Worm (Caenorhabditis elegans) whole organism, L3 larva: ENCODE results near the gene W07A12.8.

Experiments used
- R02D3.7 ChIP-seq: fragments of 150-350 bp; optimal IDR thresholded peaks from 2 replicates; lab custom pipeline; 2014; ENCODE audit warnings: missing biosample characterization, missing genetic modification characterization
- aly-2 ChIP-seq: fragments of 150-350 bp; optimal IDR thresholded peaks from 2 replicates; lab custom pipeline; 2014; ENCODE audit warnings: missing biosample characterization, missing genetic modification characterization
- ceh-28 ChIP-seq: fragments of 150-350 bp; optimal IDR thresholded peaks from 2 replicates; lab custom pipeline; 2014; ENCODE audit warnings: missing biosample characterization, missing genetic modification reagents, missing genetic modification characterization
- ceh-82 ChIP-seq: fragments of 150-350 bp; optimal IDR thresholded peaks from 2 replicates; lab custom pipeline; 2014; ENCODE audit warnings: missing biosample characterization, missing genetic modification characterization
- ceh-9 ChIP-seq: sonication (generic microtip); optimal IDR thresholded peaks from 2 replicates; lab custom pipeline; 2018; ENCODE audit warnings: missing biosample characterization, missing genetic modification characterization
- egl-5 ChIP-seq: fragments of 150-350 bp; optimal IDR thresholded peaks from 2 replicates; lab custom pipeline; 2017; ENCODE audit warnings: missing biosample characterization, missing genetic modification reagents, missing genetic modification characterization, inconsistent platforms
- elt-2 ChIP-seq: sonication (generic microtip); optimal IDR thresholded peaks from 2 replicates; lab custom pipeline; 2016; ENCODE audit warnings: missing genetic modification reagents, mild to moderate bottlenecking, missing genetic modification characterization, missing compliant biosample characterization
- elt-3 ChIP-seq, 3 experiments: fragments of 150-350 bp in 1 of 3; sonication (generic microtip) in 2 of 3; optimal IDR thresholded peaks; 2 replicates in 2 of 3; 4 replicates in 1 of 3; lab custom pipeline; 2014 to 2017; ENCODE audit warnings: missing biosample characterization in 3 of 3, missing genetic modification characterization in 3 of 3
- fkh-10 ChIP-seq: sonication (generic microtip); optimal IDR thresholded peaks from 2 replicates; lab custom pipeline; 2017; ENCODE audit warnings: missing biosample characterization, missing genetic modification reagents, missing genetic modification characterization
- fkh-2 ChIP-seq: fragments of 150-350 bp; optimal IDR thresholded peaks from 2 replicates; lab custom pipeline; 2014; ENCODE audit warnings: missing biosample characterization, missing genetic modification reagents, missing genetic modification characterization
- fos-1 ChIP-seq: fragments of 150-350 bp; optimal IDR thresholded peaks from 2 replicates; lab custom pipeline; 2014; ENCODE audit warnings: missing biosample characterization, missing genetic modification characterization
- jun-1 ChIP-seq: fragments of 150-350 bp; optimal IDR thresholded peaks from 2 replicates; lab custom pipeline; 2014; ENCODE audit warnings: missing biosample characterization, missing genetic modification reagents, missing genetic modification characterization
- lin-39 ChIP-seq: fragments of 150-350 bp; optimal IDR thresholded peaks from 2 replicates; lab custom pipeline; 2018; ENCODE audit warnings: missing biosample characterization, missing genetic modification reagents, missing genetic modification characterization
- lsy-12 ChIP-seq: sonication (generic microtip); optimal IDR thresholded peaks from 2 replicates; lab custom pipeline; 2016; ENCODE audit warnings: mild to moderate bottlenecking, missing genetic modification characterization, missing compliant biosample characterization
- nfya-1 ChIP-seq: sonication (generic microtip); optimal IDR thresholded peaks from 2 replicates; lab custom pipeline; 2017; ENCODE audit warnings: missing genetic modification characterization, mild to moderate bottlenecking, missing compliant biosample characterization, antibody characterized with exemption, moderate library complexity; ENCODE audit not compliant: insufficient read depth
- nhr-11 ChIP-seq: fragments of 150-350 bp; optimal IDR thresholded peaks from 2 replicates; lab custom pipeline; 2014; ENCODE audit warnings: missing biosample characterization, missing genetic modification characterization
- nhr-12 ChIP-seq: fragments of 150-350 bp; optimal IDR thresholded peaks from 2 replicates; lab custom pipeline; 2014; ENCODE audit warnings: missing biosample characterization, missing genetic modification characterization
- nhr-23 ChIP-seq: fragments of 150-350 bp; optimal IDR thresholded peaks from 2 replicates; lab custom pipeline; 2014; ENCODE audit warnings: missing biosample characterization, missing genetic modification reagents, missing genetic modification characterization
- nhr-237 ChIP-seq: fragments of 150-350 bp; optimal IDR thresholded peaks from 2 replicates; lab custom pipeline; 2014; ENCODE audit warnings: missing biosample characterization, missing genetic modification characterization
- nhr-28 ChIP-seq: fragments of 150-350 bp; optimal IDR thresholded peaks from 2 replicates; lab custom pipeline; 2014; ENCODE audit warnings: missing biosample characterization, missing genetic modification characterization
- nhr-67 ChIP-seq: fragments of 150-350 bp; optimal IDR thresholded peaks from 2 replicates; lab custom pipeline; 2014; ENCODE audit warnings: missing biosample characterization, missing genetic modification characterization
- nhr-76 ChIP-seq: fragments of 150-350 bp; sonication (generic microtip); optimal IDR thresholded peaks from 5 replicates; lab custom pipeline; 2014; ENCODE audit warnings: missing biosample characterization, missing genetic modification characterization
- pha-4 ChIP-seq: fragments of 150-350 bp; optimal IDR thresholded peaks from 2 replicates; lab custom pipeline; 2014; ENCODE audit warnings: missing biosample characterization, missing genetic modification reagents, missing genetic modification characterization
- pqm-1 ChIP-seq: fragments of 150-350 bp; optimal IDR thresholded peaks from 2 replicates; lab custom pipeline; 2017; ENCODE audit warnings: missing biosample characterization, missing genetic modification characterization, inconsistent platforms
- snpc-4 ChIP-seq: fragments of 150-350 bp; optimal IDR thresholded peaks from 2 replicates; lab custom pipeline; 2014; ENCODE audit warnings: missing biosample characterization, missing genetic modification characterization
- tbx-2 ChIP-seq: sonication (generic microtip); optimal IDR thresholded peaks from 2 replicates; lab custom pipeline; 2016; ENCODE audit warnings: mild to moderate bottlenecking, missing genetic modification characterization, missing compliant biosample characterization
- unc-39 ChIP-seq: sonication (generic microtip); optimal IDR thresholded peaks from 4 replicates; lab custom pipeline; 2017; ENCODE audit warnings: missing biosample characterization, missing genetic modification characterization
- zag-1 ChIP-seq: fragments of 150-350 bp; optimal IDR thresholded peaks from 2 replicates; lab custom pipeline; 2014; ENCODE audit warnings: missing biosample characterization, missing genetic modification characterization
- ztf-4 ChIP-seq: fragments of 150-350 bp; optimal IDR thresholded peaks from 2 replicates; lab custom pipeline; 2014; ENCODE audit warnings: missing biosample characterization, missing genetic modification characterization

W07A12.8 gene

ce11 chrII:9145961-9146360 is 19.7 kb downstream of the W07A12.8 start, which contains the start of gene W07A12.4:
TSS of gene W07A12.4 (plus strand) at chrII:9146261.
- TF ChIP-seq nhr-28 (tag; lab: Kevin White, UChicago) = no peak
- no peak for TF ChIP-seq nhr-76 (tag; lab: Kevin White, UChicago)
- TF ChIP-seq fos-1 (tag; lab: Kevin White, UChicago) = no peak
- TF ChIP-seq lin-39 = no peak
- no peak for TF ChIP-seq elt-2
- TF ChIP-seq fkh-10 (GFP tag; lab: Kevin White, UChicago) = no peak
- no peak for TF ChIP-seq lsy-12

ce11 chrII:9144366-9144765 is 21.2 kb downstream of the W07A12.8 start:
- TF ChIP-seq fkh-10 (GFP tag; lab: Kevin White, UChicago) (no peak), nhr-12 (tag; lab: Kevin White, UChicago) (no peak), jun-1 (tag; lab: Kevin White, UChicago) (no peak), ceh-9 (tag; lab: Kevin White, UChicago) (no peak), aly-2 (tag; lab: Kevin White, UChicago) (no peak), fos-1 (tag; lab: Kevin White, UChicago) (no peak), lsy-12 (no peak), ztf-4 (no peak), nhr-23 (tag; lab: Kevin White, UChicago) (no peak), nfya-1 (tag; lab: Kevin White, UChicago) (no peak), elt-3 (tag; optimal IDR thresholded peaks at IDR 0.05; lab: Kevin White, UChicago) (no peak), R02D3.7 (tag; lab: Kevin White, UChicago) (no peak), nhr-67 (tag; lab: Kevin White, UChicago) (no peak), snpc-4 (tag; lab: Kevin White, UChicago) (no peak), elt-2 (no peak), fkh-2 (tag; lab: Kevin White, UChicago) (no peak), nhr-11 (tag; lab: Kevin White, UChicago) (no peak)

ce11 chrII:9143795-9144194 is 21.8 kb downstream of the W07A12.8 start:
- TF ChIP-seq aly-2 (tag; lab: Kevin White, UChicago) (no peak), ceh-82 (no peak)

- no peak for TF ChIP-seq unc-39 (tag; lab: Kevin White, UChicago)
Measured at ce11 chrII:9141110-9141509, 24.5 kb downstream of the W07A12.8 start.

- TF ChIP-seq nhr-28 (tag; lab: Kevin White, UChicago) (no peak), ceh-28 (tag; lab: Kevin White, UChicago) (no peak), ceh-9 (tag; lab: Kevin White, UChicago) (no peak), pqm-1 (tag; lab: Kevin White, UChicago) (no peak)
Measured at ce11 chrII:9139172-9139700, 26.4 kb downstream of the W07A12.8 start, which contains the start of gene Y9C2UA.1. TSS of gene Y9C2UA.1 (plus strand) at chrII:9139650.

- TF ChIP-seq zag-1 (no peak), nhr-237 (no peak), pqm-1 (tag; lab: Kevin White, UChicago) (no peak), tbx-2 (no peak), ceh-9 (tag; lab: Kevin White, UChicago) (no peak)
Measured at ce11 chrII:9137803-9138202, 27.8 kb downstream of the W07A12.8 start, which contains the start of gene C16D2.3. TSS of gene C16D2.3 (plus strand) at chrII:9138103.

ce11 chrII:9135878-9136277 is 29.7 kb downstream of the W07A12.8 start, which contains the start of gene nlp-78:
TSS of gene nlp-78 (plus strand) at chrII:9136178.
- no peak for TF ChIP-seq pha-4
- no peak for TF ChIP-seq nhr-67 (tag; lab: Kevin White, UChicago)
- no peak for TF ChIP-seq nhr-12 (tag; lab: Kevin White, UChicago)
- TF ChIP-seq egl-5 (tag; lab: Kevin White, UChicago) = no peak
- no peak for TF ChIP-seq fkh-2 (tag; lab: Kevin White, UChicago)
- no peak for TF ChIP-seq fkh-10 (GFP tag; lab: Kevin White, UChicago)
